Worm (Caenorhabditis elegans): Measurements from ENCODE around the gene T07G12.4.
A peak's percentile ranks its signal among the peaks of the same experiment; 100 is the strongest.

The T07G12.4 gene

ce11 chrIV:10500481-10500880 is 38.0 kb downstream of the T07G12.4 start:
- TF ChIP-seq fkh-10 (GFP tag; optimal IDR thresholded peaks at IDR 0.05) = peak; percentile 13
- TF ChIP-seq mef-2 (tag; optimal IDR thresholded peaks at IDR 0.05) = no peak

ce11 chrIV:10499948-10500356 is 38.5 kb downstream of the T07G12.4 start:
- TF ChIP-seq ztf-11 (tag; optimal IDR thresholded peaks at IDR 0.05) (peak in 1 of 2 experiments; percentile 13), fkh-8 (tag; optimal IDR thresholded peaks at IDR 0.05) (peak; percentile 93), nhr-19 (GFP tag; conservative IDR thresholded peaks at IDR 0.05) (peak; percentile 6; the same call in 1 of the 2 replicates), jun-1 (tag; optimal IDR thresholded peaks at IDR 0.05) (peak; percentile 24), snpc-4 (tag; optimal IDR thresholded peaks at IDR 0.05) (no peak), ceh-8 (GFP tag; optimal IDR thresholded peaks at IDR 0.05) (no peak), dsc-1 (tag; optimal IDR thresholded peaks at IDR 0.05) (peak; percentile 75), hlh-4 (tag; optimal IDR thresholded peaks at IDR 0.05) (no peak), mab-9 (GFP tag; IDR thresholded peaks at IDR 0.05) (peak; percentile 61), lir-3 (tag; optimal IDR thresholded peaks at IDR 0.05; ENCODE audit: poor library complexity) (no peak), nhr-76 (tag; optimal IDR thresholded peaks at IDR 0.05) (no peak), lsy-2 (tag; optimal IDR thresholded peaks at IDR 0.05) (peak; percentile 24 to 74), efl-1 (optimal IDR thresholded peaks at IDR 0.05) (peak; percentile 8 to 40), efl-1 (GFP tag; optimal IDR thresholded peaks at IDR 0.05 in 1 of 2) (no peak), C34B4.2 (tag; optimal IDR thresholded peaks at IDR 0.05) (no peak), blmp-1 (tag; optimal IDR thresholded peaks at IDR 0.05) (no peak), pax-3 (tag; optimal IDR thresholded peaks at IDR 0.05) (peak; percentile 40), sptf-1 (tag; optimal IDR thresholded peaks at IDR 0.05) (no peak), nhr-47 (tag; optimal IDR thresholded peaks at IDR 0.05) (peak; percentile 79), hlh-17 (GFP tag; optimal IDR thresholded peaks at IDR 0.05; ENCODE audit: borderline replicate concordance) (no peak), mdl-1 (tag; optimal IDR thresholded peaks at IDR 0.05) (no peak), grh-1 (GFP tag; IDR thresholded peaks at IDR 0.05) (no peak), nhr-84 (tag; optimal IDR thresholded peaks at IDR 0.05) (no peak), rnt-1 (tag; optimal IDR thresholded peaks at IDR 0.05) (peak; percentile 9), F16B12.6 (tag; optimal IDR thresholded peaks at IDR 0.05) (no peak), unc-130 (tag; optimal IDR thresholded peaks at IDR 0.05) (no peak), nhr-20 (tag; optimal IDR thresholded peaks at IDR 0.05) (peak; percentile 37), nhr-237 (tag; optimal IDR thresholded peaks at IDR 0.05) (peak; percentile 9), hpl-2 (GFP tag; optimal IDR thresholded peaks at IDR 0.05) (no peak), nhr-11 (tag; optimal IDR thresholded peaks at IDR 0.05) (no peak), mef-2 (tag; optimal IDR thresholded peaks at IDR 0.05) (no peak), pqm-1 (tag; optimal IDR thresholded peaks at IDR 0.05) (no peak), vab-15 (tag; optimal IDR thresholded peaks at IDR 0.05) (no peak), unc-86 (tag; optimal IDR thresholded peaks at IDR 0.05) (peak; percentile 78), egl-13 (tag; optimal IDR thresholded peaks at IDR 0.05) (peak; percentile 72), tbx-2 (tag; optimal IDR thresholded peaks at IDR 0.05) (peak; percentile 65), lin-35 (GFP tag; optimal IDR thresholded peaks at IDR 0.05) (peak in 1 of 2 experiments; percentile 19), fkh-4 (tag; optimal IDR thresholded peaks at IDR 0.05; ENCODE audit: borderline replicate concordance) (no peak), unc-30 (tag; optimal IDR thresholded peaks at IDR 0.05) (no peak), C04F5.9 (tag; optimal IDR thresholded peaks at IDR 0.05) (no peak), ets-5 (GFP tag; IDR thresholded peaks at IDR 0.05) (no peak), alr-1 (tag; optimal IDR thresholded peaks at IDR 0.05; ENCODE audit: borderline replicate concordance) (no peak), fos-1 (tag; optimal IDR thresholded peaks at IDR 0.05) (peak; percentile 68), lin-14 (GFP tag; optimal IDR thresholded peaks at IDR 0.05) (peak; percentile 95), swsn-7 (tag; optimal IDR thresholded peaks at IDR 0.05) (peak; percentile 67), ceh-82 (tag; optimal IDR thresholded peaks at IDR 0.05) (peak; percentile 41 to 83 (median 44)), elt-3 (tag; optimal IDR thresholded peaks at IDR 0.05) (no peak), efl-3 (GFP tag; optimal IDR thresholded peaks at IDR 0.05) (no peak), zag-1 (tag; optimal IDR thresholded peaks at IDR 0.05) (peak; percentile 70), Y116A8C.19 (tag; optimal IDR thresholded peaks at IDR 0.05; ENCODE audit: borderline replicate concordance) (no peak)

Measured in whole organism, L1 larva.